Fruit fly (Drosophila melanogaster) whole organism, embryonic: ENCODE results near the gene EndoGI.
A peak's percentile ranks its signal among the peaks of the same experiment; 100 is the strongest.

ENCODE experiments used
- CG10959 ChIP-seq: fragments of 200-800 bp; sonication (Bioruptor generic); IDR thresholded peaks from 2 replicates; pipeline ENCODE4 v1.3.6; 2022; ENCODE audit warnings: missing biosample characterization, missing genetic modification characterization
- CG12659 ChIP-seq: fragments of 200-800 bp; sonication (Bioruptor generic); optimal IDR thresholded peaks from 3 replicates; lab custom pipeline; 2017; ENCODE audit warnings: mild to moderate bottlenecking, missing biosample characterization, missing genetic modification reagents, missing genetic modification characterization
- CG13296 ChIP-seq: fragments of 200-800 bp; sonication (Bioruptor generic); optimal IDR thresholded peaks from 3 replicates; lab custom pipeline; 2018; ENCODE audit warnings: missing biosample characterization, mild to moderate bottlenecking, missing genetic modification characterization
- CG13894 ChIP-seq: fragments of 200-800 bp; sonication (Bioruptor generic); optimal IDR thresholded peaks from 3 replicates; lab custom pipeline; 2018; ENCODE audit warnings: missing biosample characterization, mild to moderate bottlenecking, missing genetic modification characterization, moderate library complexity
- CG14050 ChIP-seq: fragments of 200-800 bp; sonication (Bioruptor generic); IDR thresholded peaks from 3 replicates; pipeline ENCODE4 v1.3.6; 2022; ENCODE audit warnings: missing biosample characterization, missing genetic modification characterization
- CG15073 ChIP-seq: fragments of 200-800 bp; sonication (Bioruptor generic); optimal IDR thresholded peaks from 2 replicates; lab custom pipeline; 2016; ENCODE audit warnings: missing biosample characterization, missing genetic modification characterization
- CG1529 ChIP-seq: fragments of 200-800 bp; sonication (Bioruptor generic); optimal IDR thresholded peaks from 3 replicates; lab custom pipeline; 2018; ENCODE audit warnings: missing biosample characterization, missing genetic modification characterization
- CG15479 ChIP-seq: fragments of 200-800 bp; sonication (Bioruptor generic); optimal IDR thresholded peaks from 3 replicates; lab custom pipeline; 2019; ENCODE audit warnings: missing biosample characterization, mild to moderate bottlenecking, missing genetic modification characterization, moderate library complexity
- CG1832 ChIP-seq: fragments of 200-800 bp; sonication (Bioruptor generic); optimal IDR thresholded peaks from 2 replicates; lab custom pipeline; 2017; ENCODE audit warnings: missing biosample characterization, mild to moderate bottlenecking, missing genetic modification characterization, inconsistent platforms
- CG18476 ChIP-seq: fragments of 200-800 bp; sonication (Bioruptor generic); optimal IDR thresholded peaks from 2 replicates; lab custom pipeline; 2016; ENCODE audit warnings: missing biosample characterization, mild to moderate bottlenecking, missing genetic modification characterization
- CG31365 ChIP-seq: fragments of 200-800 bp; sonication (Bioruptor generic); optimal IDR thresholded peaks from 2 replicates; lab custom pipeline; 2018; ENCODE audit warnings: missing biosample characterization, mild to moderate bottlenecking, missing genetic modification characterization
- CG31388 ChIP-seq: fragments of 200-800 bp; sonication (Bioruptor generic); optimal IDR thresholded peaks from 2 replicates; lab custom pipeline; 2016; ENCODE audit warnings: missing biosample characterization, missing genetic modification characterization
- CG42726 ChIP-seq: fragments of 200-800 bp; sonication (Bioruptor generic); IDR thresholded peaks from 2 replicates; pipeline ENCODE4 v1.3.6; 2022; ENCODE audit warnings: missing biosample characterization, missing genetic modification characterization; ENCODE audit not compliant: partially characterized antibody
- CG6791 ChIP-seq: fragments of 200-800 bp; sonication (Bioruptor generic); IDR thresholded peaks from 3 replicates; pipeline ENCODE4 v1.3.6; 2022; ENCODE audit warnings: missing biosample characterization, missing genetic modification characterization; ENCODE audit not compliant: partially characterized antibody
- CG7271 ChIP-seq: fragments of 200-800 bp; sonication (Bioruptor generic); optimal IDR thresholded peaks from 2 replicates; lab custom pipeline; 2018; ENCODE audit warnings: missing biosample characterization, mild to moderate bottlenecking, missing genetic modification characterization, moderate library complexity
- CG7357 ChIP-seq: fragments of 200-800 bp; sonication (Bioruptor generic); IDR thresholded peaks from 3 replicates; pipeline ENCODE4 v1.3.6; 2022; ENCODE audit warnings: missing biosample characterization, missing genetic modification characterization
- CG7839 ChIP-seq: fragments of 200-800 bp; sonication (Bioruptor generic); optimal IDR thresholded peaks from 3 replicates; lab custom pipeline; 2018; ENCODE audit warnings: missing biosample characterization, mild to moderate bottlenecking, missing genetic modification characterization, moderate library complexity
- CG7963 ChIP-seq: fragments of 200-800 bp; sonication (Bioruptor generic); IDR thresholded peaks from 3 replicates; pipeline ENCODE4 v1.3.6; 2022; ENCODE audit warnings: missing biosample characterization, missing genetic modification characterization; ENCODE audit not compliant: partially characterized antibody
- CG8359 ChIP-seq: fragments of 200-800 bp; sonication (Bioruptor generic); optimal IDR thresholded peaks from 2 replicates; lab custom pipeline; 2017; ENCODE audit warnings: missing biosample characterization, mild to moderate bottlenecking, missing genetic modification characterization, borderline replicate concordance
- D ChIP-seq, 2 experiments: fragments of 200-800 bp in 1 of 2; fragments of >200 bp in 1 of 2; sonication (Bioruptor generic) in 1 of 2; optimal IDR thresholded peaks; 2 replicates in 1 of 2; 3 replicates in 1 of 2; lab custom pipeline; 2017; ENCODE audit warnings: mild to moderate bottlenecking in 1 of 2, missing biosample characterization in 1 of 2, missing genetic modification characterization in 1 of 2, missing genetic modification reagents in 1 of 2
- D19B ChIP-seq: fragments of 200-800 bp; sonication (Bioruptor generic); optimal IDR thresholded peaks from 2 replicates; lab custom pipeline; 2017; ENCODE audit warnings: missing biosample characterization, mild to moderate bottlenecking, missing genetic modification characterization
- Dfd ChIP-seq, 2 experiments: fragments of >200 bp; optimal IDR thresholded peaks; 2 replicates each; lab custom pipeline; 2017; ENCODE audit warnings: missing biosample characterization in 2 of 2, missing genetic modification characterization in 2 of 2
- Doc3 ChIP-seq: fragments of 200-800 bp; sonication (Bioruptor generic); IDR thresholded peaks from 3 replicates; pipeline ENCODE4 v1.3.6; 2022; ENCODE audit warnings: missing biosample characterization, missing genetic modification characterization; ENCODE audit not compliant: partially characterized antibody
- Hand ChIP-seq: fragments of 200-800 bp; sonication (Bioruptor generic); optimal IDR thresholded peaks from 2 replicates; lab custom pipeline; 2017; ENCODE audit warnings: mild to moderate bottlenecking, missing biosample characterization, missing genetic modification reagents, missing genetic modification characterization
- Hmr ChIP-seq: fragments of 200-800 bp; sonication (Bioruptor generic); optimal IDR thresholded peaks from 3 replicates; lab custom pipeline; 2017; ENCODE audit warnings: mild to moderate bottlenecking, missing biosample characterization, missing genetic modification reagents, missing genetic modification characterization
- Jarid2 ChIP-seq: fragments of 200-800 bp; sonication (Bioruptor generic); optimal IDR thresholded peaks from 3 replicates; lab custom pipeline; 2017; ENCODE audit warnings: mild to moderate bottlenecking, missing biosample characterization, missing genetic modification reagents, missing genetic modification characterization
- Kr ChIP-seq: fragments of 200-800 bp; sonication (Bioruptor generic); optimal IDR thresholded peaks from 2 replicates; lab custom pipeline; 2017; ENCODE audit warnings: missing biosample characterization, mild to moderate bottlenecking, missing genetic modification characterization
- NfI ChIP-seq: fragments of 200-800 bp; sonication (Bioruptor generic); optimal IDR thresholded peaks from 3 replicates; lab custom pipeline; 2018; ENCODE audit warnings: missing biosample characterization, mild to moderate bottlenecking, missing genetic modification characterization, moderate library complexity
- Ptx1 ChIP-seq: fragments of 200-800 bp; sonication (Bioruptor generic); IDR thresholded peaks from 2 replicates; pipeline ENCODE4 v1.3.6; 2022; ENCODE audit warnings: missing biosample characterization, missing genetic modification characterization
- Sin3A ChIP-seq: fragments of >200 bp; optimal IDR thresholded peaks from 2 replicates; lab custom pipeline; 2018
- ato ChIP-seq: fragments of 200-800 bp; sonication (Bioruptor generic); IDR thresholded peaks from 2 replicates; pipeline ENCODE4 v1.3.6; 2022; ENCODE audit warnings: missing biosample characterization, missing genetic modification characterization; ENCODE audit not compliant: partially characterized antibody
- btn ChIP-seq: fragments of 200-800 bp; sonication (Bioruptor generic); optimal IDR thresholded peaks from 2 replicates; lab custom pipeline; 2016; ENCODE audit warnings: missing biosample characterization, missing genetic modification characterization
- cato ChIP-seq: fragments of 200-800 bp; sonication (Bioruptor generic); optimal IDR thresholded peaks from 2 replicates; lab custom pipeline; 2016; ENCODE audit warnings: missing biosample characterization, missing genetic modification characterization, borderline replicate concordance
- dmrt11E ChIP-seq: fragments of 200-800 bp; sonication (Bioruptor generic); optimal IDR thresholded peaks from 3 replicates; lab custom pipeline; 2018; ENCODE audit warnings: missing biosample characterization, mild to moderate bottlenecking, missing genetic modification characterization, moderate library complexity
- dmrt99B ChIP-seq: fragments of 200-800 bp; sonication (Bioruptor generic); optimal IDR thresholded peaks from 2 replicates; lab custom pipeline; 2018; ENCODE audit warnings: missing biosample characterization, mild to moderate bottlenecking, missing genetic modification characterization, moderate library complexity
- ems ChIP-seq: fragments of 200-800 bp; sonication (Bioruptor generic); optimal IDR thresholded peaks from 3 replicates; lab custom pipeline; 2016; ENCODE audit warnings: missing biosample characterization, missing genetic modification characterization
- eve ChIP-seq, 2 experiments: fragments of >200 bp; optimal IDR thresholded peaks; 2 replicates each; lab custom pipeline; 2017; ENCODE audit warnings: missing biosample characterization in 2 of 2, missing genetic modification characterization in 2 of 2
- h ChIP-seq: fragments of >200 bp; optimal IDR thresholded peaks from 2 replicates; lab custom pipeline; 2017
- kay ChIP-seq: fragments of 200-800 bp; sonication (Bioruptor generic); optimal IDR thresholded peaks from 2 replicates; lab custom pipeline; 2016; ENCODE audit warnings: missing biosample characterization, missing genetic modification characterization
- lab ChIP-seq: fragments of 200-800 bp; sonication (Bioruptor generic); optimal IDR thresholded peaks from 3 replicates; lab custom pipeline; 2017; ENCODE audit warnings: missing biosample characterization, missing genetic modification characterization, mild to moderate bottlenecking, moderate library complexity, missing genetic modification reagents
- nmo ChIP-seq: fragments of 200-800 bp; sonication (Bioruptor generic); optimal IDR thresholded peaks from 2 replicates; lab custom pipeline; 2018; ENCODE audit warnings: missing biosample characterization, mild to moderate bottlenecking, missing genetic modification characterization, moderate library complexity
- pfk ChIP-seq: fragments of 200-800 bp; sonication (Bioruptor generic); optimal IDR thresholded peaks from 2 replicates; lab custom pipeline; 2018; ENCODE audit warnings: missing biosample characterization, mild to moderate bottlenecking, missing genetic modification characterization, moderate library complexity
- ranshi ChIP-seq: fragments of 200-800 bp; sonication (Bioruptor generic); IDR thresholded peaks from 2 replicates; pipeline ENCODE4 v1.3.6; 2022; ENCODE audit warnings: missing biosample characterization, missing genetic modification characterization
- seq ChIP-seq: fragments of 200-800 bp; sonication (Bioruptor generic); IDR thresholded peaks from 2 replicates; pipeline ENCODE4 v1.3.6; 2022; ENCODE audit warnings: missing biosample characterization, missing genetic modification characterization
- sisA ChIP-seq: fragments of 200-800 bp; sonication (Bioruptor generic); IDR thresholded peaks from 2 replicates; pipeline ENCODE4 v1.3.6; 2022; ENCODE audit warnings: missing biosample characterization, missing genetic modification characterization
- sob ChIP-seq: fragments of 200-800 bp; sonication (Bioruptor generic); IDR thresholded peaks from 2 replicates; pipeline ENCODE4 v1.3.6; 2022; ENCODE audit warnings: missing biosample characterization, missing genetic modification characterization
- wor ChIP-seq: fragments of 200-800 bp; sonication (Bioruptor generic); IDR thresholded peaks from 2 replicates; pipeline ENCODE4 v1.3.6; 2022; ENCODE audit warnings: missing biosample characterization, missing genetic modification characterization

The EndoGI gene

dm6 chr2L:16299466-16300311, 42.2 kb downstream of the EndoGI start, which contains the start of the genes heix and CG17328 (continued):
- TF ChIP-seq CG1529 (GFP tag; lab: Kevin White, UChicago): peak; percentile 100
- peak; percentile 48 for TF ChIP-seq CG18476 (GFP tag; lab: Kevin White, UChicago)
- TF ChIP-seq CG7271: peak; percentile 6
- TF ChIP-seq CG7839 (tag; lab: Kevin White, UChicago): peak; percentile 78
- TF ChIP-seq CG31365 (tag; lab: Kevin White, UChicago): no peak
- TF ChIP-seq Hand (GFP tag; lab: Kevin White, UChicago): no peak
- peak; percentile 68 for TF ChIP-seq D19B (GFP tag; lab: Kevin White, UChicago)
- peak; percentile 80 for TF ChIP-seq CG12659 (GFP tag; lab: Kevin White, UChicago)
- 0 out of 2 replicates have a peak, but pooled peaks have one; percentile 30 for TF ChIP-seq CG42726
- TF ChIP-seq sob (GFP tag; lab: Robert Waterston, UW): peak; percentile 68
- no peak for TF ChIP-seq CG7963 (GFP tag; lab: Robert Waterston, UW)
- TF ChIP-seq Sin3A (lab: Kevin White, UChicago): peak; percentile 80
- no peak for TF ChIP-seq btn (GFP tag; lab: Kevin White, UChicago)
- TF ChIP-seq CG13296: peak; percentile 73
- TF ChIP-seq ems (GFP tag; lab: Kevin White, UChicago): peak; percentile 52
- TF ChIP-seq CG7357: peak; percentile 34; the same call in 1 of the 3 replicates
- peak; percentile 6 for TF ChIP-seq CG31388 (GFP tag; lab: Kevin White, UChicago)
- TF ChIP-seq CG15479 (GFP tag; lab: Kevin White, UChicago): peak; percentile 73
- no peak for TF ChIP-seq CG10959 (GFP tag; lab: Robert Waterston, UW)
- 0 out of 2 replicates have a peak, but pooled peaks have one; percentile 16 for TF ChIP-seq ato (GFP tag; lab: Robert Waterston, UW)
- peak; percentile 80 for TF ChIP-seq sisA (GFP tag; lab: Robert Waterston, UW)
- no peak for TF ChIP-seq Jarid2 (GFP tag; lab: Kevin White, UChicago)
- no peak for TF ChIP-seq Kr
- TF ChIP-seq CG1832 (GFP tag; lab: Kevin White, UChicago): peak; percentile 57
- peak; percentile 41; the same call in 1 of the 2 replicates for TF ChIP-seq wor
- TF ChIP-seq dmrt11E: peak; percentile 59
- TF ChIP-seq CG8359 (GFP tag; lab: Kevin White, UChicago): no peak
- TF ChIP-seq ranshi (GFP tag; lab: Robert Waterston, UW): 0 out of 2 replicates have a peak, but pooled peaks have one; percentile 71
- TF ChIP-seq lab (GFP tag; lab: Kevin White, UChicago): no peak
- TF ChIP-seq Dfd (GFP tag; optimal IDR thresholded peaks at IDR 0.05; lab: Kevin White, UChicago): no peak
- TF ChIP-seq Doc3: no peak
- TF ChIP-seq NfI (GFP tag; lab: Kevin White, UChicago): peak; percentile 67
- TF ChIP-seq kay (GFP tag; lab: Kevin White, UChicago): peak; percentile 34
- TF ChIP-seq pfk (GFP tag; lab: Kevin White, UChicago): no peak
- no peak for TF ChIP-seq h (lab: Kevin White, UChicago)
- TF ChIP-seq nmo: peak; percentile 81
- TF ChIP-seq D (optimal IDR thresholded peaks at IDR 0.05; lab: Kevin White, UChicago): no peak
- peak; percentile 50 for TF ChIP-seq D (GFP tag; optimal IDR thresholded peaks at IDR 0.05; lab: Kevin White, UChicago)
- peak; percentile 32 for TF ChIP-seq CG13894 (tag; lab: Kevin White, UChicago)
- no peak for TF ChIP-seq eve (GFP tag; optimal IDR thresholded peaks at IDR 0.05; lab: Kevin White, UChicago)
- peak; percentile 81 for TF ChIP-seq Ptx1 (GFP tag; lab: Robert Waterston, UW)
- TF ChIP-seq seq (GFP tag; lab: Robert Waterston, UW): peak; percentile 28; the same call in 1 of the 2 replicates
- TF ChIP-seq Hmr (GFP tag; lab: Kevin White, UChicago): no peak
- TF ChIP-seq CG6791 (GFP tag; lab: Robert Waterston, UW): no peak
- no peak for TF ChIP-seq CG15073 (GFP tag; lab: Kevin White, UChicago)
- peak; percentile 69 for TF ChIP-seq cato (GFP tag; lab: Kevin White, UChicago)
- TF ChIP-seq CG14050 (GFP tag; lab: Robert Waterston, UW): peak; percentile 54
- no peak for TF ChIP-seq dmrt99B (tag; lab: Kevin White, UChicago)
